Worm (Caenorhabditis elegans): ENCODE results near the gene F40F12.3.

- TF ChIP-seq dao-5 (tag; optimal IDR thresholded peaks at IDR 0.05) (no peak), him-1 (tag; optimal IDR thresholded peaks at IDR 0.05) (no peak)
Observed at ce11 chrIII:9956123-9956522, 35.5 kb upstream of the F40F12.3 start, which contains the start of gene mog-1.

Data from whole organism, L4/young adult.